Worm (Caenorhabditis elegans) whole organism, late embryonic: Measurements from ENCODE around the gene Y53C12A.11.

ENCODE experiments used
- C38D4.7 ChIP-seq: fragments of 200-800 bp; sonication (Bioruptor generic); optimal IDR thresholded peaks from 2 replicates; lab custom pipeline; 2018; ENCODE audit warnings: mild to moderate bottlenecking, missing genetic modification characterization, moderate library complexity, missing compliant biosample characterization
- K09A11.1 ChIP-seq: sonication (generic microtip); optimal IDR thresholded peaks from 2 replicates; lab custom pipeline; 2017; ENCODE audit warnings: antibody characterized with exemption, mild to moderate bottlenecking, missing genetic modification characterization, missing compliant biosample characterization; ENCODE audit not compliant: insufficient read depth
- Y22D7AL.16 ChIP-seq: sonication (generic microtip); optimal IDR thresholded peaks from 2 replicates; lab custom pipeline; 2016; ENCODE audit warnings: missing genetic modification characterization, missing compliant biosample characterization
- ahr-1 ChIP-seq: sonication (generic microtip); optimal IDR thresholded peaks from 2 replicates; lab custom pipeline; 2016; ENCODE audit warnings: missing genetic modification characterization, missing compliant biosample characterization
- ama-1 ChIP-seq: fragments of 150-350 bp; optimal IDR thresholded peaks from 2 replicates; lab custom pipeline; 2014
- ceh-14 ChIP-seq: sonication (generic microtip); optimal IDR thresholded peaks from 2 replicates; lab custom pipeline; 2016; ENCODE audit warnings: missing genotype, missing genetic modification characterization, missing compliant biosample characterization
- ceh-18 ChIP-seq: sonication (generic microtip); optimal IDR thresholded peaks from 2 replicates; lab custom pipeline; 2016; ENCODE audit warnings: missing genetic modification characterization, missing compliant biosample characterization
- ceh-19 ChIP-seq: fragments of 200-800 bp; sonication (Bioruptor generic); optimal IDR thresholded peaks from 2 replicates; lab custom pipeline; 2018; ENCODE audit warnings: mild to moderate bottlenecking, missing genetic modification characterization, missing compliant biosample characterization
- ceh-24 ChIP-seq: sonication (generic microtip); optimal IDR thresholded peaks from 2 replicates; lab custom pipeline; 2016; ENCODE audit warnings: mild to moderate bottlenecking, missing genetic modification characterization, missing compliant biosample characterization
- ceh-30 ChIP-seq: fragments of 150-350 bp; optimal IDR thresholded peaks from 2 replicates; lab custom pipeline; 2014; ENCODE audit warnings: missing biosample characterization, missing genetic modification characterization
- ceh-31 ChIP-seq: sonication (generic microtip); optimal IDR thresholded peaks from 2 replicates; lab custom pipeline; 2016; ENCODE audit warnings: missing genetic modification characterization, missing compliant biosample characterization
- ceh-34 ChIP-seq: sonication (generic microtip); optimal IDR thresholded peaks from 2 replicates; lab custom pipeline; 2016; ENCODE audit warnings: mild to moderate bottlenecking, missing genetic modification characterization, missing compliant biosample characterization
- ceh-45 ChIP-seq: fragments of 200-800 bp; sonication (Bioruptor generic); IDR thresholded peaks from 2 replicates; pipeline ENCODE4 v1.3.6; 2022; ENCODE audit warnings: missing genetic modification reagents, missing genetic modification characterization, missing compliant biosample characterization
- ceh-9 ChIP-seq: sonication (generic microtip); optimal IDR thresholded peaks from 2 replicates; lab custom pipeline; 2016; ENCODE audit warnings: mild to moderate bottlenecking, missing genetic modification characterization, inconsistent platforms, missing compliant biosample characterization
- dmd-4 ChIP-seq: sonication (generic microtip); optimal IDR thresholded peaks from 2 replicates; lab custom pipeline; 2016; ENCODE audit warnings: borderline replicate concordance, missing genetic modification characterization, missing compliant biosample characterization
- fkh-6 ChIP-seq: sonication (generic microtip); optimal IDR thresholded peaks from 2 replicates; lab custom pipeline; 2016; ENCODE audit warnings: missing genetic modification characterization, missing compliant biosample characterization
- hlh-13 ChIP-seq: fragments of 200-800 bp; sonication (Bioruptor generic); optimal IDR thresholded peaks from 2 replicates; lab custom pipeline; 2018; ENCODE audit warnings: mild to moderate bottlenecking, missing genetic modification characterization, missing compliant biosample characterization
- hlh-15 ChIP-seq: sonication (generic microtip); optimal IDR thresholded peaks from 2 replicates; lab custom pipeline; 2016; ENCODE audit warnings: missing genetic modification characterization, missing compliant biosample characterization
- hlh-30 ChIP-seq: sonication (generic microtip); optimal IDR thresholded peaks from 2 replicates; lab custom pipeline; 2017; ENCODE audit warnings: antibody characterized with exemption, missing genetic modification characterization, missing compliant biosample characterization; ENCODE audit not compliant: insufficient read depth
- lim-6 ChIP-seq: sonication (generic microtip); optimal IDR thresholded peaks from 2 replicates; lab custom pipeline; 2016; ENCODE audit warnings: missing genetic modification characterization, missing compliant biosample characterization
- lin-11 ChIP-seq: fragments of 200-800 bp; sonication (Bioruptor generic); optimal IDR thresholded peaks from 2 replicates; lab custom pipeline; 2018; ENCODE audit warnings: mild to moderate bottlenecking, missing genetic modification characterization, missing compliant biosample characterization
- madf-2 ChIP-seq: sonication (generic microtip); optimal IDR thresholded peaks from 2 replicates; lab custom pipeline; 2017; ENCODE audit warnings: missing genetic modification characterization, missing compliant biosample characterization
- mec-3 ChIP-seq: sonication (generic microtip); optimal IDR thresholded peaks from 2 replicates; lab custom pipeline; 2016; ENCODE audit warnings: borderline replicate concordance, missing genetic modification characterization, missing compliant biosample characterization
- nfya-1 ChIP-seq: sonication (generic microtip); optimal IDR thresholded peaks from 2 replicates; lab custom pipeline; 2017; ENCODE audit warnings: missing genetic modification characterization, mild to moderate bottlenecking, missing compliant biosample characterization, antibody characterized with exemption, moderate library complexity
- nhr-11 ChIP-seq: fragments of 150-350 bp; optimal IDR thresholded peaks from 2 replicates; lab custom pipeline; 2014; ENCODE audit warnings: missing biosample characterization, missing genetic modification characterization
- pat-9 ChIP-seq: fragments of 200-800 bp; sonication (Bioruptor generic); optimal IDR thresholded peaks from 2 replicates; lab custom pipeline; 2018; ENCODE audit warnings: mild to moderate bottlenecking, missing genetic modification characterization, moderate library complexity, missing compliant biosample characterization
- pros-1 ChIP-seq: fragments of 150-350 bp; optimal IDR thresholded peaks from 2 replicates; lab custom pipeline; 2014; ENCODE audit warnings: missing biosample characterization, missing genetic modification reagents, missing genetic modification characterization
- rnt-1 ChIP-seq: sonication (generic microtip); optimal IDR thresholded peaks from 2 replicates; lab custom pipeline; 2016; ENCODE audit warnings: missing genetic modification characterization, missing compliant biosample characterization
- sox-4 ChIP-seq: sonication (generic microtip); optimal IDR thresholded peaks from 2 replicates; lab custom pipeline; 2017; ENCODE audit warnings: mild to moderate bottlenecking, missing genetic modification characterization, inconsistent platforms, missing compliant biosample characterization
- syd-9 ChIP-seq: sonication (generic microtip); optimal IDR thresholded peaks from 2 replicates; lab custom pipeline; 2016; ENCODE audit warnings: mild to moderate bottlenecking, missing genetic modification characterization, moderate library complexity, missing compliant biosample characterization
- tbx-2 ChIP-seq: sonication (generic microtip); optimal IDR thresholded peaks from 2 replicates; lab custom pipeline; 2016; ENCODE audit warnings: missing genetic modification characterization, missing compliant biosample characterization
- tbx-7 ChIP-seq: sonication (generic microtip); optimal IDR thresholded peaks from 2 replicates; lab custom pipeline; 2016; ENCODE audit warnings: missing genotype, missing genetic modification characterization, missing compliant biosample characterization
- unc-3 ChIP-seq, 2 experiments: fragments of 200-800 bp in 1 of 2; sonication (Bioruptor generic) in 1 of 2; sonication (generic microtip) in 1 of 2; conservative IDR thresholded peaks in 1 of 2; optimal IDR thresholded peaks in 1 of 2; 2 replicates each; pipeline versions ENCODE4 v1.3.6 to Lab custom; 2016 to 2022; ENCODE audit warnings: missing compliant biosample characterization in 2 of 2, missing genetic modification characterization in 2 of 2, missing genetic modification reagents in 1 of 2
- unc-42 ChIP-seq: sonication (generic microtip); optimal IDR thresholded peaks from 2 replicates; lab custom pipeline; 2016; ENCODE audit warnings: missing genotype, missing genetic modification characterization, missing compliant biosample characterization
- unc-86 ChIP-seq: sonication (generic microtip); optimal IDR thresholded peaks from 2 replicates; lab custom pipeline; 2016; ENCODE audit warnings: missing genetic modification characterization, missing compliant biosample characterization
- zip-5 ChIP-seq: sonication (generic microtip); optimal IDR thresholded peaks from 2 replicates; lab custom pipeline; 2016; ENCODE audit warnings: missing genetic modification characterization, missing compliant biosample characterization
- ztf-16 ChIP-seq: sonication (generic microtip); optimal IDR thresholded peaks from 2 replicates; lab custom pipeline; 2017; ENCODE audit warnings: missing genetic modification characterization, missing compliant biosample characterization

Y53C12A.11 gene

ce11 chrII:9729196-9729595 is 10.7 kb upstream of the Y53C12A.11 start:
- no peak for TF ChIP-seq ztf-16 (tag; lab: Kevin White, UChicago)
- TF ChIP-seq syd-9: no peak
- no peak for TF ChIP-seq C38D4.7 (GFP tag; lab: Kevin White, UChicago)
- no peak for TF ChIP-seq hlh-30
- no peak for TF ChIP-seq ceh-45
- TF ChIP-seq ceh-24: no peak
- TF ChIP-seq dmd-4 (tag; lab: Kevin White, UChicago): no peak
- TF ChIP-seq hlh-13 (GFP tag; lab: Kevin White, UChicago): no peak
- TF ChIP-seq pat-9 (tag; lab: Kevin White, UChicago): no peak
- TF ChIP-seq ceh-18 (tag; lab: Kevin White, UChicago): no peak
- TF ChIP-seq fkh-6 (tag; lab: Kevin White, UChicago): no peak
- no peak for TF ChIP-seq rnt-1 (tag; lab: Kevin White, UChicago)
- TF ChIP-seq unc-86: no peak
- no peak for TF ChIP-seq zip-5 (tag; lab: Kevin White, UChicago)
- no peak for TF ChIP-seq ama-1
- TF ChIP-seq pros-1: no peak
- TF ChIP-seq ceh-34 (tag; lab: Kevin White, UChicago): no peak
- TF ChIP-seq madf-2: no peak

DNA sequence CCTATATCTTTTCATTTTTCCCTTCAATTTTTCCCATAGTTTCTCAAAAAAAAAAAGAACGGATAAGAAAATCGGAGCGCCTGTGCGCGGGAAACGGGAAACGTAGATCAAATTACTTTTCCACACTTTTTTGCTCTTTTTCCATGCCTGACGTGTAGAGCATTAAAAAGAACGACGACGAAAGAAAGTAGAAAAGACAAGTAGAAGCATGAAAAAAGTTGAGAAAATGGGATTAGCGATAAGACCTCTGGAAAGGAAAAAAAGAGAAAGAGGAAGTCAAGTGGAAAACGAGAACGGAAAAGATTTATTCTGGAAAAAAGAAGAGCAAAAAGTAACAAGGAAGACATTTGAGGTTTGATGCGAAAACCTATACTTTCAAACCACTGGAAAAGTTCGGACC is 10.0 kb upstream of the Y53C12A.11 start:
- TF ChIP-seq ceh-30 (tag; lab: Kevin White, UChicago) (no peak), ceh-19 (GFP tag; lab: Kevin White, UChicago) (no peak), ceh-34 (tag; lab: Kevin White, UChicago) (no peak), lin-11 (no peak), syd-9 (no peak)

ce11 chrII:9727192-9727699 is 8.7 kb upstream of the Y53C12A.11 start:
- TF ChIP-seq ceh-34 (tag; lab: Kevin White, UChicago): no peak
- no peak for TF ChIP-seq Y22D7AL.16
- no peak for TF ChIP-seq mec-3 (tag; lab: Kevin White, UChicago)
- no peak for TF ChIP-seq lim-6 (tag; lab: Kevin White, UChicago)
- TF ChIP-seq nfya-1 (tag; lab: Kevin White, UChicago): no peak
- no peak for TF ChIP-seq sox-4 (tag; lab: Kevin White, UChicago)
- TF ChIP-seq unc-42 (tag; lab: Kevin White, UChicago): no peak
- no peak for TF ChIP-seq tbx-7 (tag; lab: Kevin White, UChicago)
- TF ChIP-seq ceh-14 (tag; lab: Kevin White, UChicago): no peak
- TF ChIP-seq hlh-15 (tag; lab: Kevin White, UChicago): no peak
- TF ChIP-seq nhr-11 (tag; lab: Kevin White, UChicago): no peak
- TF ChIP-seq K09A11.1 (tag; lab: Kevin White, UChicago): no peak
- no peak for TF ChIP-seq ceh-9 (tag; lab: Kevin White, UChicago)
- TF ChIP-seq dmd-4 (tag; lab: Kevin White, UChicago): no peak
- TF ChIP-seq ceh-31 (tag; lab: Kevin White, UChicago): no peak
- no peak for TF ChIP-seq pat-9 (tag; lab: Kevin White, UChicago)
- TF ChIP-seq ceh-30 (tag; lab: Kevin White, UChicago): no peak

DNA sequence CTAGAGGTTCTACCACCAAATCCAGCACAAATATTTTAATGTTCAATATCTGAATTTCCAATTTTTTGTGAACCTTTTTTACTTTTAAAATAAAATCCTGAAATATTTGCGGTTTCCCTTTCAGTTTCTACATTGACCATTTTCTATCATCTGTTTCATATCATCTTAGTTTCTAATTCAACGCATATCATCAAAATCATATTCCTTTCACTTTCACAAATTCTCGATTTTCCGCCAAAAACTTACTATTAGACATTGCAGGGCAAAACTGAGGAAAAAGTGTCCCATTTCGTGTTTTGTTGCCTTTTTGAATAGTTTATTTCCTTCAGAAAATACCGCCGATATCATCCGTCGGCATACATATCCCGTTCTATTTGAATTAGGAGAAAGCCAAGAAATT is 6.6 kb upstream of the Y53C12A.11 start:
- TF ChIP-seq tbx-2 (tag; lab: Kevin White, UChicago) (no peak), ahr-1 (tag; lab: Kevin White, UChicago) (no peak), nhr-11 (tag; lab: Kevin White, UChicago) (no peak), unc-3 (GFP tag; conservative IDR thresholded peaks at IDR 0.05; lab: Robert Waterston, UW) (no peak), unc-3 (tag; optimal IDR thresholded peaks at IDR 0.05; lab: Kevin White, UChicago) (no peak), hlh-13 (GFP tag; lab: Kevin White, UChicago) (no peak)
